Worm (Caenorhabditis elegans) whole organism, L3 larva: ENCODE data around the gene math-20.
"Not testable (repeated sequence)": the region's sequence is repeated elsewhere in the genome, so short reads cannot be mapped to it uniquely, and the experiment has no call there.

ENCODE experiments used
- aly-2 ChIP-seq: fragments of 150-350 bp; optimal IDR thresholded peaks from 2 replicates; lab custom pipeline; 2014; ENCODE audit warnings: missing biosample characterization, missing genetic modification characterization
- ceh-16 ChIP-seq: sonication (generic microtip); optimal IDR thresholded peaks from 2 replicates; lab custom pipeline; 2017; ENCODE audit warnings: missing biosample characterization, missing genetic modification characterization
- ceh-82 ChIP-seq: fragments of 150-350 bp; optimal IDR thresholded peaks from 2 replicates; lab custom pipeline; 2014; ENCODE audit warnings: missing biosample characterization, missing genetic modification characterization
- ceh-9 ChIP-seq: sonication (generic microtip); optimal IDR thresholded peaks from 2 replicates; lab custom pipeline; 2018; ENCODE audit warnings: missing biosample characterization, missing genetic modification characterization
- daf-12 ChIP-seq: fragments of 150-350 bp; optimal IDR thresholded peaks from 2 replicates; lab custom pipeline; 2014; ENCODE audit warnings: missing biosample characterization, missing genetic modification reagents, missing genetic modification characterization
- egl-5 ChIP-seq: fragments of 150-350 bp; optimal IDR thresholded peaks from 2 replicates; lab custom pipeline; 2017; ENCODE audit warnings: missing biosample characterization, missing genetic modification reagents, missing genetic modification characterization, inconsistent platforms
- elt-1 ChIP-seq: fragments of 150-350 bp; optimal IDR thresholded peaks from 2 replicates; lab custom pipeline; 2014; ENCODE audit warnings: missing biosample characterization, missing genetic modification characterization
- elt-3 ChIP-seq, 3 experiments: fragments of 150-350 bp in 1 of 3; sonication (generic microtip) in 2 of 3; optimal IDR thresholded peaks; 2 replicates in 2 of 3; 4 replicates in 1 of 3; lab custom pipeline; 2014 to 2017; ENCODE audit warnings: missing biosample characterization in 3 of 3, missing genetic modification characterization in 3 of 3
- fkh-10 ChIP-seq: sonication (generic microtip); optimal IDR thresholded peaks from 2 replicates; lab custom pipeline; 2017; ENCODE audit warnings: missing biosample characterization, missing genetic modification reagents, missing genetic modification characterization
- fkh-2 ChIP-seq: fragments of 150-350 bp; optimal IDR thresholded peaks from 2 replicates; lab custom pipeline; 2014; ENCODE audit warnings: missing biosample characterization, missing genetic modification reagents, missing genetic modification characterization
- jun-1 ChIP-seq: fragments of 150-350 bp; optimal IDR thresholded peaks from 2 replicates; lab custom pipeline; 2014; ENCODE audit warnings: missing biosample characterization, missing genetic modification reagents, missing genetic modification characterization
- mdl-1 ChIP-seq: fragments of 150-350 bp; optimal IDR thresholded peaks from 2 replicates; lab custom pipeline; 2014; ENCODE audit warnings: missing biosample characterization, missing genetic modification characterization
- mml-1 ChIP-seq: fragments of 150-350 bp; sonication (generic microtip); optimal IDR thresholded peaks from 3 replicates; lab custom pipeline; 2014; ENCODE audit warnings: missing biosample characterization, missing genetic modification characterization
- nhr-11 ChIP-seq: fragments of 150-350 bp; optimal IDR thresholded peaks from 2 replicates; lab custom pipeline; 2014; ENCODE audit warnings: missing biosample characterization, missing genetic modification characterization
- nhr-12 ChIP-seq: fragments of 150-350 bp; optimal IDR thresholded peaks from 2 replicates; lab custom pipeline; 2014; ENCODE audit warnings: missing biosample characterization, missing genetic modification characterization
- nhr-23 ChIP-seq: fragments of 150-350 bp; optimal IDR thresholded peaks from 2 replicates; lab custom pipeline; 2014; ENCODE audit warnings: missing biosample characterization, missing genetic modification reagents, missing genetic modification characterization
- nhr-67 ChIP-seq: fragments of 150-350 bp; optimal IDR thresholded peaks from 2 replicates; lab custom pipeline; 2014; ENCODE audit warnings: missing biosample characterization, missing genetic modification characterization
- nhr-77 ChIP-seq: fragments of 150-350 bp; optimal IDR thresholded peaks from 2 replicates; lab custom pipeline; 2014; ENCODE audit warnings: missing biosample characterization, missing genetic modification characterization
- pqm-1 ChIP-seq: fragments of 150-350 bp; optimal IDR thresholded peaks from 2 replicates; lab custom pipeline; 2017; ENCODE audit warnings: missing biosample characterization, missing genetic modification characterization, inconsistent platforms
- tbx-2 ChIP-seq: sonication (generic microtip); optimal IDR thresholded peaks from 2 replicates; lab custom pipeline; 2016; ENCODE audit warnings: mild to moderate bottlenecking, missing genetic modification characterization, missing compliant biosample characterization
- ztf-11 ChIP-seq: fragments of 150-350 bp; optimal IDR thresholded peaks from 2 replicates; lab custom pipeline; 2014; ENCODE audit warnings: missing biosample characterization, missing genetic modification characterization

The math-20 gene

DNA sequence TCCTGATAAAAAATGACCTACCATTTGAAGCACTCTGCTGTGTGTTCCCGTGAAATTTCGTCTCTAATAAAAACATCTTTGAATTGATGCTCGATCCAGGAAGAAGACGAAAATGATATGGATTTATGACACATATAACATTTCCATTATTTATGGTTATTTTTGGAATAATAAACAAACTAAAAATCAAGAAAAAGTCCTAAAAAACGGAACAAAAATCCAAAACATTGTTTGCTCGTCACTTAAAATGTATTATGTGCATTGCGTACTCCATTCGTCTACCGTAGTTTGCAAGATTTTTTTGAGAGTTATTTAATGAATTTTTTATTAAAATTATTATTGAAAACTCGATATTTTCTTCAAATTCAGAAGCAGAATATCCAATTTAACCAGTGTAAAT lies 46.1 kb downstream of the math-20 start, which contains the start of gene bath-20:
Gene bath-20 (minus strand): TSS at position 101 of the 400 bp plus-strand sequence.
- no peak for TF ChIP-seq ceh-16 (tag; lab: Kevin White, UChicago)
- TF ChIP-seq nhr-77 (tag; lab: Kevin White, UChicago) = no peak
- TF ChIP-seq, all 47 proteins: peak for 0

DNA sequence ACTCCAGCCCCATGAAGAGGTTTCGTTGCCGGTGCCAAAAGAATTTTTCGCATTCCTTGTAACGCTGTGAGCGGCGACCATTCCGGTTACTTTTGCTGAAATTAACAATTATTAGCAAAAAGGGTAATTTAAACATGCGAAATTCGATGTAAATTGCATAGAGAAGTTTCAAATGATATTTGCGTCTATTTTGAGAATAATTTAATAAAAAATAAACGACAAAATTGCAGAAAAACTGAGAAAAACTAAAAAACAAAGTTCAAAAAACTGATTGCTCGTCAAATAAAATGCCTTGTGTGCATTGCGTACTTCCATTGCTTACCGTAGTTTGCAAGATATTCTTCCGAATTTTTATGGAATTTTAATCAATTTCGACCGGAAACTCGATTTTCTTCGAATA lies 49.2 kb downstream of the math-20 start, which contains the start of gene bath-24:
Gene bath-24 (minus strand): TSS at position 101 of the 400 bp plus-strand sequence.
- no peak for TF ChIP-seq egl-5 (tag; lab: Kevin White, UChicago)
- TF ChIP-seq ceh-9 (tag; lab: Kevin White, UChicago) = no peak
- no peak for TF ChIP-seq elt-3 (tag; optimal IDR thresholded peaks at IDR 0.05; lab: Kevin White, UChicago)
- no peak for TF ChIP-seq mml-1 (tag; lab: Kevin White, UChicago)
- no peak for TF ChIP-seq nhr-12
- TF ChIP-seq aly-2 (tag; lab: Kevin White, UChicago) = no peak
- no peak for TF ChIP-seq jun-1 (tag; lab: Kevin White, UChicago)
- no peak for TF ChIP-seq fkh-10
- no peak for TF ChIP-seq tbx-2
- TF ChIP-seq mdl-1 (tag; lab: Kevin White, UChicago) = no peak
- TF ChIP-seq nhr-23 = no peak
- no peak for TF ChIP-seq elt-1 (tag; lab: Kevin White, UChicago)
- TF ChIP-seq daf-12 (tag; lab: Kevin White, UChicago) = no peak
- TF ChIP-seq nhr-67 = no peak
- no peak for TF ChIP-seq pqm-1 (tag; lab: Kevin White, UChicago)
- no peak for TF ChIP-seq ceh-82
- TF ChIP-seq ztf-11 (tag; lab: Kevin White, UChicago) = no peak

DNA sequence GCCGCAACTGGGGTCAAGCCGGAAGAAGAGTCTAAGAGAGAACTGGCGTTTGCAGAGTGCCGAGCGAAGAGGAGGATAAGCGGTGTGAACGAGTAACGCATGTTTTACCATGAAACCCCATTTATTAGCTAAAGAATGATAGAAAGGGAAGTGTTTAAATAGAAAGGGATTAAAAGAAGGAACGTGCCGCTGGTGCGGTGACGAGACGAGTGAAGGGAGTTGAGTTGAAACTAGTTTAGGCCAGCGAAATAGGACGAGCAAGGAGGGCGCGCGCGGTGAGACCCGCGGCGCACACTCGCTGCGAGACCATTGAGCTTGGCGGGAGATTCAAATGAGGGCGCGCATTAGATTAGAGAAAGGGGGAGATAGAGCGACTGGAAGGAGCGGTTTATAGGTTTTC lies 50.2 kb downstream of the math-20 start, which contains the start of gene math-1:
Gene math-1 (minus strand): TSS at position 101 of the 400 bp plus-strand sequence.
- not testable (repeated sequence) for TF ChIP-seq nhr-11; fkh-2; aly-2 (tag; lab: Kevin White, UChicago)
